Worm (Caenorhabditis elegans) whole organism, young adult: Measurements from ENCODE around the gene irld-6.

Experiments used
- C17E4.6 ChIP-seq: fragments of 200-800 bp; sonication (Bioruptor generic); IDR thresholded peaks from 2 replicates; pipeline ENCODE4 v1.3.6; 2022; ENCODE audit warnings: missing genetic modification reagents, missing genetic modification characterization, missing compliant biosample characterization
- F52B5.7 ChIP-seq: sonication (generic microtip); optimal IDR thresholded peaks from 2 replicates; lab custom pipeline; 2016; ENCODE audit warnings: mild to moderate bottlenecking, missing genetic modification characterization, missing compliant biosample characterization
- Y53F4B.3 ChIP-seq: fragments of 200-800 bp; sonication (Bioruptor generic); IDR thresholded peaks from 2 replicates; pipeline ENCODE4 v1.3.6; 2022; ENCODE audit warnings: missing genetic modification reagents, missing genetic modification characterization, missing compliant biosample characterization
- ama-1 ChIP-seq, 3 experiments: fragments of 150-350 bp in 1 of 3; sonication (generic microtip) in 2 of 3; optimal IDR thresholded peaks; 2 replicates each; lab custom pipeline; 2014 to 2018; ENCODE audit warnings: missing biosample characterization in 2 of 3, missing genetic modification characterization in 2 of 3, missing genetic modification reagents in 2 of 3
- ceh-40 ChIP-seq: fragments of 200-800 bp; sonication (Bioruptor generic); IDR thresholded peaks from 2 replicates; pipeline ENCODE4 v1.3.6; 2022; ENCODE audit warnings: missing genetic modification characterization, missing compliant biosample characterization
- ceh-58 ChIP-seq: fragments of 200-800 bp; sonication (Bioruptor generic); IDR thresholded peaks from 2 replicates; pipeline ENCODE4 v1.3.6; 2022; ENCODE audit warnings: missing genetic modification characterization, missing compliant biosample characterization
- chd-7 ChIP-seq: sonication (generic microtip); optimal IDR thresholded peaks from 2 replicates; lab custom pipeline; 2016; ENCODE audit warnings: mild to moderate bottlenecking, missing genetic modification characterization, moderate library complexity, missing compliant biosample characterization
- ets-4 ChIP-seq: fragments of 200-800 bp; sonication (Bioruptor generic); optimal IDR thresholded peaks from 2 replicates; lab custom pipeline; 2018; ENCODE audit warnings: mild to moderate bottlenecking, missing genetic modification characterization, missing compliant biosample characterization
- lin-54 ChIP-seq: fragments of 200-800 bp; sonication (Bioruptor generic); optimal IDR thresholded peaks from 2 replicates; lab custom pipeline; 2018; ENCODE audit warnings: mild to moderate bottlenecking, missing genetic modification characterization, missing compliant biosample characterization
- lsy-27 ChIP-seq: sonication (generic microtip); optimal IDR thresholded peaks from 2 replicates; lab custom pipeline; 2017; ENCODE audit warnings: missing genetic modification characterization, mild to moderate bottlenecking, missing compliant biosample characterization, antibody characterized with exemption, missing genotype, borderline replicate concordance; ENCODE audit not compliant: insufficient read depth
- mes-4 ChIP-seq: sonication (generic microtip); optimal IDR thresholded peaks from 2 replicates; lab custom pipeline; 2016; ENCODE audit warnings: missing genotype, missing genetic modification characterization, missing compliant biosample characterization
- nfya-1 ChIP-seq: sonication (generic microtip); optimal IDR thresholded peaks from 2 replicates; lab custom pipeline; 2017; ENCODE audit warnings: antibody characterized with exemption, missing compliant biosample characterization, missing genetic modification characterization, borderline replicate concordance; ENCODE audit not compliant: insufficient read depth
- unc-62 ChIP-seq: fragments of 150-350 bp; optimal IDR thresholded peaks from 2 replicates; lab custom pipeline; 2014; ENCODE audit warnings: missing biosample characterization, missing genetic modification reagents, missing genetic modification characterization

DNA sequence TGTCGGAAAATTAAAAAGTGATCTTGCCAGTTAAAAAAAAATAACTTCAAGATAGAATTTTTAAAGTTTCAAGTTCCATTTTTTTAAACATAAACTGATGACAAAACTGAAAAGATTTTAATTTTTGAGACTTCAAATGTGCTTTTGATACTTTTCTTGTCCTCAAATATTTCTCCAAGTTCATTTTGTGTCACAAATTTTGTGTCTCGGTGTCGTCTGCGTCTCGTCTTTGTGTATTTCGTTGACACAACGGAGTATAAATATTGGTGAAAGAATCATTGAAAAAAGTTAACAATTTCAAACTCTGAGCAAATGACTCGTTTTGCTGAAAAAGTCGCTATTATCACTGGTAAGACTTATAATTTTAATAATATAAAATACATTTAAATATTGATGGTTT, 27.4 kb upstream of the irld-6 start, which contains the start of gene D1054.8:
- TF ChIP-seq unc-62 (GFP tag; lab: Kevin White, UChicago) (no peak), C17E4.6 (no peak), F52B5.7 (tag; lab: Kevin White, UChicago) (no peak), ceh-40 (GFP tag; lab: Robert Waterston, UW) (no peak), ceh-58 (no peak), lsy-27 (tag; lab: Kevin White, UChicago) (no peak), lin-54 (no peak), Y53F4B.3 (GFP tag; lab: Robert Waterston, UW) (no peak), ama-1 (optimal IDR thresholded peaks at IDR 0.05; lab: Kevin White, UChicago) (no peak), ama-1 (GFP tag; optimal IDR thresholded peaks at IDR 0.05; lab: Kevin White, UChicago) (no peak), nfya-1 (tag; lab: Kevin White, UChicago) (no peak), mes-4 (tag; lab: Kevin White, UChicago) (no peak), ets-4 (GFP tag; lab: Kevin White, UChicago) (no peak), chd-7 (tag; lab: Kevin White, UChicago) (no peak)
